Fruit fly (Drosophila melanogaster): ENCODE measurements around the gene psh.

DNA sequence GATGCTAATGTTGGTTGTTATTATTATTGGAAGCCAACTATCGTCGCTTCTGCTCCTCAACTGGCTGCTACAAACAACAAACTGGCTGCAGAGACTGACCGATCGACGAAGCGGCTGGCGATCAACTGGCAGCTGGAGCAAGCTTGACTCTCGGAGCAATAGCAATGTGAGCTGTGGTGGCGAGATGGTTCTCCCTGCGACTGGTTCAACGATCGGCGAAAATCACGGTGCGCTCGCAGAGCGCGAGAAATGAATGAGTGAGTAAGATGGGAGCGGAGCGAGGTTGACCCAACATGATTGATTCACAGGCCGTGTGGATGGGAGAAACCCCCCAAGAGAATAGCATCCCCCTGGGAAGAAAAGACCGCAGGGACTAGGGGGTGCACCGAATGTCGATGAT, 2.8 kb upstream of the psh start, which contains the start of gene CG15046:
- TF ChIP-seq rn (GFP tag; IDR thresholded peaks at IDR 0.05) (no peak), CG8159 (tag; optimal IDR thresholded peaks at IDR 0.05) (no peak), Snoo (tag; optimal IDR thresholded peaks at IDR 0.05) (no peak), CG14655 (GFP tag; optimal IDR thresholded peaks at IDR 0.05) (no peak), CG12605 (GFP tag; IDR thresholded peaks at IDR 0.05) (peak; percentile 50; the same call in 1 of the 2 replicates), CG8301 (tag; optimal IDR thresholded peaks at IDR 0.05) (no peak), CG10348 (GFP tag; IDR thresholded peaks at IDR 0.05) (no peak), CG32121 (GFP tag; IDR thresholded peaks at IDR 0.05) (no peak; the same call in 1 of the 2 replicates), gl (tag; optimal IDR thresholded peaks at IDR 0.05) (no peak), CG34367 (tag; optimal IDR thresholded peaks at IDR 0.05) (no peak)

Measured in whole organism, pupa.